Worm (Caenorhabditis elegans): Measurements from ENCODE around the gene Y22D7AL.9.

DNA sequence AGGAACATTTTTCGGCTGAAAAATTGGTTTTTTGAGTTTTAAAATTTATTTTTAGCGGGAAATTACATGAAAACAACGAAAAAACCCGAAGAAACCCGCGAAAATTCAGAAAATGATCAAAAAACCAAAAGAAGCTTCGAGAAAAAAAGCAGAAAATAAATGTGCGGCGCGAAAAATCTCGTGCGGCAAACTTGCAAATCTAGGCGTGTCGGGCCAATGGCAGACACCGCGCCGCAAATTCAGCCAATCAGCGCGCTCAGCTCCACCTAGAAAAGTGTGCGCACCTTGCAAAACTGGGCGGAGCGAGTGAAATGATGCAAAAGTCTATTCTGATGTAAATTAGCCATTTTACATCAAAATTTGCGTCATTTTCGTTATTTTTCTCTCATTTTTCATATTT, 5.1 kb upstream of the Y22D7AL.9 start, which contains the start of gene Y22D7AL.10:
- peak; percentile 90 for TF ChIP-seq ces-1 (GFP tag; optimal IDR thresholded peaks at IDR 0.05)
- TF ChIP-seq ceh-43 (GFP tag; optimal IDR thresholded peaks at IDR 0.05) = peak; percentile 87
- TF ChIP-seq elt-3 (tag; optimal IDR thresholded peaks at IDR 0.05) = no peak
- peak; percentile 91 for TF ChIP-seq pha-4 (tag; optimal IDR thresholded peaks at IDR 0.05)
- peak; percentile 96 for TF ChIP-seq sptf-1 (tag; optimal IDR thresholded peaks at IDR 0.05)
- peak; percentile 49 for TF ChIP-seq unc-62 (GFP tag; optimal IDR thresholded peaks at IDR 0.05)

Measured in whole organism, mixed stage, embryonic.